Fruit fly (Drosophila melanogaster) whole organism, embryonic: ENCODE results near the gene Nin.
A peak's percentile ranks its signal among the peaks of the same experiment; 100 is the strongest.

ENCODE experiments used
- Abd-B ChIP-seq: fragments of 200-800 bp; sonication (Bioruptor generic); optimal IDR thresholded peaks from 2 replicates; lab custom pipeline; 2018; ENCODE audit warnings: missing biosample characterization, mild to moderate bottlenecking, missing genetic modification characterization, moderate library complexity
- Awh ChIP-seq: fragments of 200-800 bp; sonication (Bioruptor generic); IDR thresholded peaks from 2 replicates; pipeline ENCODE4, ENCODE4 v1.3.6; 2022; ENCODE audit warnings: missing biosample characterization, missing genetic modification characterization
- CG10209 ChIP-seq: fragments of 200-800 bp; sonication (Bioruptor generic); optimal IDR thresholded peaks from 3 replicates; lab custom pipeline; 2017; ENCODE audit warnings: missing biosample characterization, mild to moderate bottlenecking, missing genetic modification characterization, missing genetic modification reagents
- CG11504 ChIP-seq: fragments of 200-800 bp; sonication (Bioruptor generic); optimal IDR thresholded peaks from 3 replicates; lab custom pipeline; 2019; ENCODE audit warnings: missing biosample characterization, mild to moderate bottlenecking, missing genetic modification characterization, moderate library complexity
- CG11723 ChIP-seq: fragments of 200-800 bp; sonication (Bioruptor generic); optimal IDR thresholded peaks from 2 replicates; lab custom pipeline; 2017; ENCODE audit warnings: missing biosample characterization, mild to moderate bottlenecking, missing genetic modification characterization
- CG12104 ChIP-seq: fragments of 200-800 bp; sonication (Bioruptor generic); optimal IDR thresholded peaks from 3 replicates; lab custom pipeline; 2016; ENCODE audit warnings: missing biosample characterization, missing genetic modification characterization
- CG12769 ChIP-seq: fragments of 200-800 bp; sonication (Bioruptor generic); optimal IDR thresholded peaks from 2 replicates; lab custom pipeline; 2019; ENCODE audit warnings: missing biosample characterization, mild to moderate bottlenecking, missing genetic modification characterization, moderate library complexity
- CG14965 ChIP-seq: fragments of 200-800 bp; sonication (Bioruptor generic); optimal IDR thresholded peaks from 2 replicates; lab custom pipeline; 2016; ENCODE audit warnings: missing biosample characterization, missing genetic modification characterization, borderline replicate concordance
- CG15269 ChIP-seq: fragments of 200-800 bp; sonication (Bioruptor generic); optimal IDR thresholded peaks from 2 replicates; lab custom pipeline; 2018; ENCODE audit warnings: missing biosample characterization, mild to moderate bottlenecking, missing genetic modification characterization, moderate library complexity
- CG15601 ChIP-seq: fragments of 200-800 bp; sonication (Bioruptor generic); optimal IDR thresholded peaks from 3 replicates; lab custom pipeline; 2019; ENCODE audit warnings: missing biosample characterization, mild to moderate bottlenecking, missing genetic modification characterization, moderate library complexity
- CG17186 ChIP-seq: fragments of 200-800 bp; sonication (Bioruptor generic); optimal IDR thresholded peaks from 3 replicates; lab custom pipeline; 2017; ENCODE audit warnings: missing biosample characterization, missing genetic modification reagents, missing genetic modification characterization
- CG17361 ChIP-seq: fragments of 200-800 bp; sonication (Bioruptor generic); IDR thresholded peaks from 3 replicates; pipeline ENCODE4 v1.3.6; 2022; ENCODE audit warnings: missing biosample characterization, missing genetic modification characterization
- CG18599 ChIP-seq: fragments of 200-800 bp; sonication (Bioruptor generic); optimal IDR thresholded peaks from 3 replicates; lab custom pipeline; 2017; ENCODE audit warnings: missing biosample characterization, missing genetic modification characterization, mild to moderate bottlenecking, moderate library complexity, missing genetic modification reagents
- CG4854 ChIP-seq: fragments of 200-800 bp; sonication (Bioruptor generic); optimal IDR thresholded peaks from 2 replicates; lab custom pipeline; 2016; ENCODE audit warnings: missing biosample characterization, missing genetic modification characterization, inconsistent platforms
- CG6791 ChIP-seq: fragments of 200-800 bp; sonication (Bioruptor generic); IDR thresholded peaks from 3 replicates; pipeline ENCODE4 v1.3.6; 2022; ENCODE audit warnings: missing biosample characterization, missing genetic modification characterization; ENCODE audit not compliant: partially characterized antibody
- CG8359 ChIP-seq: fragments of 200-800 bp; sonication (Bioruptor generic); optimal IDR thresholded peaks from 2 replicates; lab custom pipeline; 2017; ENCODE audit warnings: missing biosample characterization, mild to moderate bottlenecking, missing genetic modification characterization, borderline replicate concordance
- HLH4C ChIP-seq: fragments of 200-800 bp; sonication (Bioruptor generic); IDR thresholded peaks from 3 replicates; pipeline ENCODE4 v1.3.6; 2022; ENCODE audit warnings: missing biosample characterization, missing genetic modification characterization; ENCODE audit not compliant: partially characterized antibody
- Hr78 ChIP-seq, 2 experiments: fragments of 200-800 bp in 1 of 2; fragments of >200 bp in 1 of 2; sonication (Bioruptor generic) in 1 of 2; optimal IDR thresholded peaks; 2 replicates each; lab custom pipeline; 2017 to 2019; ENCODE audit warnings: missing biosample characterization in 2 of 2, missing genetic modification characterization in 2 of 2, mild to moderate bottlenecking in 1 of 2, moderate library complexity in 1 of 2
- Max ChIP-seq: fragments of 200-800 bp; sonication (Bioruptor generic); optimal IDR thresholded peaks from 2 replicates; lab custom pipeline; 2016; ENCODE audit warnings: missing biosample characterization, mild to moderate bottlenecking, missing genetic modification characterization
- Med ChIP-seq: fragments of 200-800 bp; sonication (Bioruptor generic); peaks from one replicate; lab custom pipeline; 2016; ENCODE audit warnings: missing biosample characterization, missing genetic modification characterization, mild to moderate bottlenecking, inconsistent platforms, moderate library complexity
- Meics ChIP-seq: fragments of 200-800 bp; sonication (Bioruptor generic); optimal IDR thresholded peaks from 2 replicates; lab custom pipeline; 2017; ENCODE audit warnings: missing biosample characterization, mild to moderate bottlenecking, missing genetic modification characterization
- Nf-YC ChIP-seq: fragments of 200-800 bp; optimal IDR thresholded peaks from 3 replicates; lab custom pipeline; 2019; ENCODE audit warnings: missing biosample characterization, mild to moderate bottlenecking, missing genetic modification characterization, moderate library complexity
- NfI ChIP-seq: fragments of 200-800 bp; sonication (Bioruptor generic); optimal IDR thresholded peaks from 3 replicates; lab custom pipeline; 2018; ENCODE audit warnings: missing biosample characterization, mild to moderate bottlenecking, missing genetic modification characterization, moderate library complexity
- Sox102F ChIP-seq: fragments of 200-800 bp; sonication (Bioruptor generic); optimal IDR thresholded peaks from 2 replicates; lab custom pipeline; 2018; ENCODE audit warnings: missing biosample characterization, mild to moderate bottlenecking, missing genetic modification characterization, moderate library complexity
- Stat92E ChIP-seq, 3 experiments: fragments of >200 bp in 2 of 3; fragments of 200-800 bp in 1 of 3; sonication (Bioruptor generic) in 1 of 3; optimal IDR thresholded peaks; 2 replicates each; lab custom pipeline; 2017 to 2019; ENCODE audit warnings: missing biosample characterization in 3 of 3, missing genetic modification characterization in 3 of 3, mild to moderate bottlenecking in 1 of 3, moderate library complexity in 1 of 3
- Xrp1 ChIP-seq: fragments of 200-800 bp; sonication (Bioruptor generic); IDR thresholded peaks from 2 replicates; pipeline ENCODE4 v1.3.6; 2022; ENCODE audit warnings: missing biosample characterization, missing genetic modification characterization
- abd-A ChIP-seq: fragments of 200-800 bp; sonication (Bioruptor generic); optimal IDR thresholded peaks from 3 replicates; lab custom pipeline; 2019; ENCODE audit warnings: missing biosample characterization, mild to moderate bottlenecking, missing genetic modification characterization, moderate library complexity
- ara ChIP-seq: fragments of 200-800 bp; sonication (Bioruptor generic); IDR thresholded peaks from 2 replicates; pipeline ENCODE4 v1.3.6; 2022; ENCODE audit warnings: missing biosample characterization, missing genetic modification characterization
- bigmax ChIP-seq: fragments of 200-800 bp; sonication (Bioruptor generic); optimal IDR thresholded peaks from 2 replicates; lab custom pipeline; 2018; ENCODE audit warnings: missing biosample characterization, mild to moderate bottlenecking, missing genetic modification characterization
- cad ChIP-seq: fragments of >200 bp; optimal IDR thresholded peaks from 2 replicates; lab custom pipeline; 2017; ENCODE audit warnings: missing biosample characterization, missing genetic modification characterization
- chinmo ChIP-seq: fragments of 200-800 bp; sonication (Bioruptor generic); IDR thresholded peaks from 4 replicates; pipeline ENCODE4 v1.3.6; 2022; ENCODE audit warnings: missing biosample characterization, missing genetic modification characterization; ENCODE audit not compliant: partially characterized antibody
- ci ChIP-seq: fragments of 200-800 bp; sonication (Bioruptor generic); IDR thresholded peaks from 3 replicates; pipeline ENCODE4 v1.3.6; 2022; ENCODE audit warnings: missing biosample characterization, missing genetic modification characterization
- dysf ChIP-seq: fragments of 200-800 bp; sonication (Bioruptor generic); IDR thresholded peaks from 3 replicates; pipeline ENCODE4 v1.3.6; 2022; ENCODE audit warnings: missing biosample characterization, missing genetic modification characterization
- ewg ChIP-seq: fragments of 200-800 bp; sonication (Bioruptor generic); optimal IDR thresholded peaks from 3 replicates; lab custom pipeline; 2017; ENCODE audit warnings: mild to moderate bottlenecking, missing biosample characterization, missing genetic modification reagents, missing genetic modification characterization
- hkb ChIP-seq, 2 experiments: fragments of 200-800 bp in 1 of 2; fragments of >200 bp in 1 of 2; sonication (Bioruptor generic) in 1 of 2; IDR thresholded peaks in 1 of 2; optimal IDR thresholded peaks in 1 of 2; 2 replicates each; pipeline versions ENCODE4 v1.3.6 to Lab custom; 2017 to 2022; ENCODE audit warnings: missing biosample characterization in 1 of 2, missing genetic modification characterization in 1 of 2
- lov ChIP-seq, 2 experiments: fragments of 200-800 bp in 1 of 2; fragments of >200 bp in 1 of 2; sonication (Bioruptor generic) in 1 of 2; IDR thresholded peaks in 1 of 2; optimal IDR thresholded peaks in 1 of 2; 2 replicates in 1 of 2; 3 replicates in 1 of 2; pipeline versions ENCODE4 v1.3.6 to Lab custom; 2017 to 2022; ENCODE audit warnings: missing biosample characterization in 1 of 2, missing genetic modification characterization in 1 of 2
- oc ChIP-seq: fragments of 200-800 bp; sonication (Bioruptor generic); optimal IDR thresholded peaks from 2 replicates; lab custom pipeline; 2018; ENCODE audit warnings: missing biosample characterization, mild to moderate bottlenecking, missing genetic modification characterization, moderate library complexity
- pb ChIP-seq: fragments of 200-800 bp; sonication (Bioruptor generic); optimal IDR thresholded peaks from 3 replicates; lab custom pipeline; 2016; ENCODE audit warnings: missing biosample characterization, missing genetic modification characterization
- pum ChIP-seq: fragments of 200-800 bp; sonication (Bioruptor generic); optimal IDR thresholded peaks from 2 replicates; lab custom pipeline; 2016; ENCODE audit warnings: missing biosample characterization, missing genetic modification characterization
- sisA ChIP-seq: fragments of 200-800 bp; sonication (Bioruptor generic); IDR thresholded peaks from 2 replicates; pipeline ENCODE4 v1.3.6; 2022; ENCODE audit warnings: missing biosample characterization, missing genetic modification characterization
- trem ChIP-seq: fragments of 200-800 bp; optimal IDR thresholded peaks from 3 replicates; lab custom pipeline; 2019; ENCODE audit warnings: missing biosample characterization, mild to moderate bottlenecking, missing genetic modification characterization, moderate library complexity
- ttk ChIP-seq: fragments of 200-800 bp; sonication (Bioruptor generic); IDR thresholded peaks from 2 replicates; pipeline ENCODE4 v2.1.2; 2022; ENCODE audit warnings: missing biosample characterization, missing genetic modification characterization
- tup ChIP-seq: fragments of 200-800 bp; sonication (Bioruptor generic); optimal IDR thresholded peaks from 2 replicates; lab custom pipeline; 2016; ENCODE audit warnings: missing biosample characterization, mild to moderate bottlenecking, missing genetic modification characterization, moderate library complexity
- vvl ChIP-seq: fragments of 200-800 bp; sonication (Bioruptor generic); IDR thresholded peaks from 2 replicates; pipeline ENCODE4 v1.3.6; 2022; ENCODE audit warnings: missing biosample characterization, missing genetic modification characterization

Gene Nin

DNA sequence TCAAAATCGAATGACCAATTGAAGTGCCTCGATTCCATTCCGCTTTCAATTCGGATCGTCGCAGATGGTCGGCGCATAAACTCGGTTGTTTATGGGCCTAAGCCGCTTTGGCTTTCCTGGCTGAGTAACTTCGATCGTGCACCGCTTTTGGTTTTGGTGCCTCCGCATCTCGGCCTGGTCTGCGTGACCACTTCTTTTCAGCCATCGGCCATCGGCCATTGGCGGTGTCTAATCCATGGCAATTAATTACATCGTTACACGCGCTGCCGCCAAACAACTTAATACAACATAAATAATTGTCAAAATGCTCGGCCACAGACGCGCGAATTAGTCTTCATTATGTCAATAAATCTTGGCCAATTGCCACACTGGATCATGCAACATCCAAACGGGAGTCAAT lies 18.1 kb downstream of the Nin start:
- 0 out of 4 replicates have a peak, but pooled peaks have one; percentile 10 for TF ChIP-seq chinmo
- no peak for TF ChIP-seq ttk (GFP tag; lab: Robert Waterston, UW)
- TF ChIP-seq Xrp1 (GFP tag; lab: Robert Waterston, UW): 0 out of 2 replicates have a peak, but pooled peaks have one; percentile 5
- TF ChIP-seq CG8359 (GFP tag; lab: Kevin White, UChicago): peak; percentile 20
- peak; percentile 93 for TF ChIP-seq oc
- TF ChIP-seq abd-A: peak; percentile 42

DNA sequence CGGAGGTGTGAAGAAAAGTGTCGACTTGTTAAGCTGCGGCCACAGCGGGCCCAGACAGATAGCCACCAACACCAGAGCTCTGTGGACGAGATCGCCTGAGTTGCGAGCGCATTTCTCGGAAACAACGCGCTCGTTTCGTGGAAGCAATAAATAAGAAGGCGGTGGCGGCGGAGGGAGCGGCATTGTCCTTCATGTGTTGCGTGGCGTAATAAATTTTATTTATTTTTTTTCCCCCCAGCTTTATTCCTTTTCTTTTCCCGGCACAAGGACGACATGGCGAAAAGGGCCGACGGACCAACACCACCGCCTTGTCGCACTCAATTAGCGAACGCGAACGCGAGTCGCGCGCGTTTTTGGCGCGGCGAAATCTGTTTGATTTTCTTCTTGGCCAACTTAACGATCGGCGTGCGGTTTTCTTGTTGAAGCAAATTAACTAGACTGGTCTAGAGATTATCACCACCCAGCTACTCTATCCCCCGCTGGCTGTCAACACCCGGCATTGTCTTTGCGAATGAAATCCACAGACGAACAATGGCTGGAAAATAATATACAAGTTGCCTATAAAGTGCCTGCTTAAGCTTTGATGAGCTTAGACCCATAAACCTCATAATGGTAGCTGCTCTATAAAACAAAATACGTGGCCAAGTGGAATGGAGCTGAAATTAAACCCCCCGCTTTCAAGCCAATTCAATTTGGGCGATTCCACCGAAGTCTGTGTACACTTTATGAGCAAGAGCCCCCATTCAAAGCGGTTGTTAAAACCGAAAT lies 19.1 kb downstream of the Nin start:
- peak; percentile 15 for TF ChIP-seq CG11504 (tag; lab: Kevin White, UChicago)
- 0 out of 2 replicates have a peak, but pooled peaks have one; percentile 6 for TF ChIP-seq ara (GFP tag; lab: Robert Waterston, UW)
- TF ChIP-seq dysf (GFP tag; lab: Robert Waterston, UW): no peak
- TF ChIP-seq ewg (GFP tag; lab: Kevin White, UChicago): no peak
- TF ChIP-seq Med (GFP tag; lab: Kevin White, UChicago): peak; percentile 62
- peak; percentile 83 for TF ChIP-seq oc
- TF ChIP-seq trem (tag; lab: Kevin White, UChicago): no peak
- peak; percentile 59 for TF ChIP-seq CG15269 (tag; lab: Kevin White, UChicago)
- TF ChIP-seq CG12104: no peak
- peak; percentile 32; the same call in 1 of the 2 replicates for TF ChIP-seq Awh
- TF ChIP-seq CG12769: peak; percentile 25
- TF ChIP-seq pum: no peak
- TF ChIP-seq CG8359 (GFP tag; lab: Kevin White, UChicago): peak; percentile 97
- TF ChIP-seq CG6791: no peak
- TF ChIP-seq Sox102F (GFP tag; lab: Kevin White, UChicago): no peak
- no peak for TF ChIP-seq CG10209 (GFP tag; lab: Kevin White, UChicago)
- no peak for TF ChIP-seq Hr78 (GFP tag; optimal IDR thresholded peaks at IDR 0.05; lab: Kevin White, UChicago)
- no peak for TF ChIP-seq CG11723
- no peak for TF ChIP-seq CG4854 (GFP tag; lab: Kevin White, UChicago)
- 0 out of 3 replicates have a peak, but pooled peaks have one; percentile 11 for TF ChIP-seq CG17361
- TF ChIP-seq hkb (optimal IDR thresholded peaks at IDR 0.05; lab: Kevin White, UChicago): no peak
- TF ChIP-seq hkb (GFP tag; IDR thresholded peaks at IDR 0.05; lab: Robert Waterston, UW): no peak
- no peak for TF ChIP-seq pb (GFP tag; lab: Kevin White, UChicago)
- TF ChIP-seq Nf-YC (tag; lab: Kevin White, UChicago): no peak
- TF ChIP-seq Max (GFP tag; lab: Kevin White, UChicago): no peak
- TF ChIP-seq vvl: peak; percentile 20; the same call in 1 of the 2 replicates
- TF ChIP-seq HLH4C (GFP tag; lab: Robert Waterston, UW): 0 out of 3 replicates have a peak, but pooled peaks have one; percentile 26
- no peak for TF ChIP-seq tup (GFP tag; lab: Kevin White, UChicago)
- no peak for TF ChIP-seq ci (GFP tag; lab: Robert Waterston, UW)
- no peak for TF ChIP-seq sisA (GFP tag; lab: Robert Waterston, UW)
- no peak for TF ChIP-seq Meics (GFP tag; lab: Kevin White, UChicago)
- TF ChIP-seq Abd-B: peak; percentile 16
- TF ChIP-seq CG17186 (GFP tag; lab: Kevin White, UChicago): no peak
- TF ChIP-seq cad (GFP tag; lab: Kevin White, UChicago): peak; percentile 20
- no peak for TF ChIP-seq NfI (GFP tag; lab: Kevin White, UChicago)
- no peak for TF ChIP-seq bigmax (GFP tag; lab: Kevin White, UChicago)
- TF ChIP-seq Stat92E (GFP tag; optimal IDR thresholded peaks at IDR 0.05; lab: Kevin White, UChicago): peak in 1 of 3 experiments; percentile 35
- TF ChIP-seq CG15601 (tag; lab: Kevin White, UChicago): no peak
- no peak for TF ChIP-seq CG18599 (GFP tag; lab: Kevin White, UChicago)
- TF ChIP-seq lov (optimal IDR thresholded peaks at IDR 0.05; lab: Kevin White, UChicago): no peak
- no peak for TF ChIP-seq lov (GFP tag; IDR thresholded peaks at IDR 0.05; lab: Robert Waterston, UW)
- no peak for TF ChIP-seq CG14965 (GFP tag; lab: Kevin White, UChicago)
